Worm (Caenorhabditis elegans): ENCODE results near the gene mcm-2.

DNA sequence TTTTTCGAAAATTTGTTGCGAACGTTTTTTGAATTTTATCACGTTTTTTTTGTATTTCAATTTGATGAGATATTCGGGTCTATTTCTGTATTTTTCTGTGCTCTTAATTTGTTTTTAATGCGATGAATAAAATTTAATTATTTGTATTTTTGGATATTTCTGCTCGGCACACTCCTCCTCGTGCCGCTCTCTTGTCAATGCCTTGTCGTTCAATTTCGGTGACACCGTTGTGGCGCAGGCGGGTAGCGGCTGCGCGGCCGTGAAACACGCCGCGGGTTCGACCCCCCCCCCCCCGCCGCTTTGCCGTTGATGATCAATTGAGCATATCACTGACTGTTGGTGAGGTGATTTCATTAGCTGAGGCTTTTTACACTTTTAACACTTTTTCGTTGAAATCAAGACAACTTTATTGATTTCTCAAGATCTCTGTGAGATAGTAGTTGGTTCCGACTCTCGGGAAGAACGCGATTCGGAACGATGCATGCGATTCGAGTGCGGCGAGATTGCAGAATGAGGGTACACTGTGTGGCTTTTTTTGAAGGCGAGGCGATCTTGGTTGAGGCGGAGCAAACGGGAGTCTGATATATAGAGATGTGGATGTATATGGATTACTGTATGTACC lies 45.7 kb downstream of the mcm-2 start:
- TF ChIP-seq lin-15B (tag; optimal IDR thresholded peaks at IDR 0.05), result peak; percentile 16
- peak; percentile 55 for TF ChIP-seq nhr-43 (tag; optimal IDR thresholded peaks at IDR 0.05; ENCODE audit: poor library complexity, severe bottlenecking)
- no peak for TF ChIP-seq nhr-25 (tag; optimal IDR thresholded peaks at IDR 0.05)
- TF ChIP-seq nhr-67 (tag; optimal IDR thresholded peaks at IDR 0.05), result no peak
